Fruit fly (Drosophila melanogaster) whole organism, adult: ENCODE results near the gene Dus4.

Source experiments
- CG11617 ChIP-seq: fragments of 200-800 bp; sonication (Bioruptor generic); optimal IDR thresholded peaks from 2 replicates; lab custom pipeline; 2017; ENCODE audit warnings: mild to moderate bottlenecking, missing biosample characterization, missing genetic modification reagents, missing genetic modification characterization
- CG12768 ChIP-seq: fragments of 200-800 bp; sonication (Bioruptor generic); optimal IDR thresholded peaks from 2 replicates; lab custom pipeline; 2017; ENCODE audit warnings: missing biosample characterization, missing genetic modification characterization, mild to moderate bottlenecking, moderate library complexity, missing genetic modification reagents
- CG14711 ChIP-seq: fragments of 200-800 bp; sonication (Bioruptor generic); optimal IDR thresholded peaks from 2 replicates; lab custom pipeline; 2018; ENCODE audit warnings: missing biosample characterization, mild to moderate bottlenecking, missing genetic modification characterization, moderate library complexity
- CG1620 ChIP-seq: fragments of 200-800 bp; sonication (Bioruptor generic); optimal IDR thresholded peaks from 2 replicates; lab custom pipeline; 2016; ENCODE audit warnings: missing biosample characterization, missing genetic modification characterization
- CG33017 ChIP-seq: fragments of 200-800 bp; sonication (Bioruptor generic); optimal IDR thresholded peaks from 2 replicates; lab custom pipeline; 2018; ENCODE audit warnings: missing biosample characterization, mild to moderate bottlenecking, missing genetic modification characterization, moderate library complexity
- CG5204 ChIP-seq: fragments of 200-800 bp; sonication (Bioruptor generic); optimal IDR thresholded peaks from 2 replicates; lab custom pipeline; 2016; ENCODE audit warnings: missing biosample characterization, missing genetic modification characterization
- CG7045 ChIP-seq: fragments of 200-800 bp; sonication (Bioruptor generic); optimal IDR thresholded peaks from 2 replicates; lab custom pipeline; 2017; ENCODE audit warnings: missing biosample characterization, mild to moderate bottlenecking, missing genetic modification characterization
- CG7101 ChIP-seq: fragments of 200-800 bp; sonication (Bioruptor generic); optimal IDR thresholded peaks from 2 replicates; lab custom pipeline; 2018; ENCODE audit warnings: missing biosample characterization, mild to moderate bottlenecking, missing genetic modification characterization, moderate library complexity
- Clk ChIP-seq: fragments of 200-800 bp; sonication (Bioruptor generic); optimal IDR thresholded peaks from 2 replicates; lab custom pipeline; 2017; ENCODE audit warnings: missing biosample characterization, missing genetic modification characterization
- Crg-1 ChIP-seq: fragments of 200-800 bp; sonication (Bioruptor generic); optimal IDR thresholded peaks from 2 replicates; lab custom pipeline; 2016; ENCODE audit warnings: missing biosample characterization, missing genetic modification characterization
- Hr96 ChIP-seq: fragments of 200-800 bp; sonication (Bioruptor generic); optimal IDR thresholded peaks from 2 replicates; lab custom pipeline; 2016; ENCODE audit warnings: missing biosample characterization, missing genetic modification characterization
- Mnt ChIP-seq: fragments of 200-800 bp; sonication (Bioruptor generic); optimal IDR thresholded peaks from 2 replicates; lab custom pipeline; 2016; ENCODE audit warnings: missing biosample characterization, mild to moderate bottlenecking, missing genetic modification characterization
- bab1 ChIP-seq: fragments of 200-800 bp; sonication (Bioruptor generic); optimal IDR thresholded peaks from 3 replicates; lab custom pipeline; 2019; ENCODE audit warnings: missing biosample characterization, mild to moderate bottlenecking, missing genetic modification characterization, moderate library complexity
- cic ChIP-seq: fragments of 200-800 bp; sonication (Bioruptor generic); optimal IDR thresholded peaks from 2 replicates; lab custom pipeline; 2017; ENCODE audit warnings: missing biosample characterization, mild to moderate bottlenecking, missing genetic modification characterization, moderate library complexity
- cnc ChIP-seq, 2 experiments: fragments of >200 bp; optimal IDR thresholded peaks; 2 replicates each; lab custom pipeline; 2017
- kay ChIP-seq: fragments of 200-800 bp; sonication (Bioruptor generic); peaks from one replicate; lab custom pipeline; 2016; ENCODE audit warnings: missing biosample characterization, missing genetic modification characterization, borderline replicate concordance
- ovo ChIP-seq: fragments of 200-800 bp; sonication (Bioruptor generic); optimal IDR thresholded peaks from 2 replicates; lab custom pipeline; 2016; ENCODE audit warnings: missing biosample characterization, missing genetic modification characterization
- pad ChIP-seq: fragments of 200-800 bp; sonication (Bioruptor generic); optimal IDR thresholded peaks from 3 replicates; lab custom pipeline; 2017; ENCODE audit warnings: missing biosample characterization, missing genetic modification characterization, mild to moderate bottlenecking, moderate library complexity, missing genetic modification reagents
- tj ChIP-seq: fragments of 200-800 bp; sonication (Bioruptor generic); optimal IDR thresholded peaks from 3 replicates; lab custom pipeline; 2017; ENCODE audit warnings: missing biosample characterization, mild to moderate bottlenecking, missing genetic modification characterization, moderate library complexity
- toe ChIP-seq: fragments of 200-800 bp; sonication (Bioruptor generic); optimal IDR thresholded peaks from 2 replicates; lab custom pipeline; 2016; ENCODE audit warnings: missing biosample characterization, missing genetic modification characterization

Gene Dus4

dm6 chr2L:19109625-19110204 is 46.6 kb downstream of the Dus4 start, which contains the start of gene amd:
TSS of gene amd (plus strand) at chr2L:19110154.
- TF ChIP-seq cic (GFP tag; lab: Kevin White, UChicago): no peak
- no peak for TF ChIP-seq cnc (optimal IDR thresholded peaks at IDR 0.05; lab: Kevin White, UChicago)
- no peak for TF ChIP-seq CG11617 (GFP tag; lab: Kevin White, UChicago)
- TF ChIP-seq tj: no peak
- no peak for TF ChIP-seq CG7045 (GFP tag; lab: Kevin White, UChicago)
- TF ChIP-seq Mnt: no peak
- TF ChIP-seq CG14711: no peak
- no peak for TF ChIP-seq Clk (GFP tag; lab: Kevin White, UChicago)
- TF ChIP-seq Crg-1: no peak
- no peak for TF ChIP-seq CG12768 (GFP tag; lab: Kevin White, UChicago)
- TF ChIP-seq kay: no peak
- TF ChIP-seq bab1 (GFP tag; lab: Kevin White, UChicago): no peak
- no peak for TF ChIP-seq pad

DNA sequence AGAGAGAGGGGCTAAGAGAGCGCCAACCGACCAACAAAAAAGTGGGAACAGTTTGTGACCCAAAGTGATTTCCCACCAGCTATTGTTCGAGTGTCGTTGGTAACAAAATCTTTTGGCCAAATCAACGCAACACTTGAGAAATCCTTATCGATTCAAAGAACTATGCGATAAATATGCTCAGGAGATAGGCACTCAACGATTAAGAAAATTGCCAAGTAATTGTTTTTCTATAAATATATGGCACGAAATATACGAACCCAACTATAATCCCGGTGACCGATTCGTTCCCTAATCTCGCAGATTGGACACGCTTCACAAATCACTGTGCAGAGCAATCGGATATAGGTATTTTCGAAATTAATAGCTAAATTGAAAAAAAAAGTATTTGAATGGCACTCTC is 48.0 kb downstream of the Dus4 start:
- TF ChIP-seq bab1 (GFP tag; lab: Kevin White, UChicago): no peak
- no peak for TF ChIP-seq ovo (GFP tag; lab: Kevin White, UChicago)
- TF ChIP-seq cic (GFP tag; lab: Kevin White, UChicago): no peak
- TF ChIP-seq CG7045 (GFP tag; lab: Kevin White, UChicago): no peak
- no peak for TF ChIP-seq CG11617 (GFP tag; lab: Kevin White, UChicago)
- no peak for TF ChIP-seq tj
- TF ChIP-seq toe (GFP tag; lab: Kevin White, UChicago): no peak
- no peak for TF ChIP-seq Hr96 (GFP tag; lab: Kevin White, UChicago)
- no peak for TF ChIP-seq CG33017 (tag; lab: Kevin White, UChicago)
- TF ChIP-seq CG14711: no peak
- TF ChIP-seq Clk (GFP tag; lab: Kevin White, UChicago): no peak
- TF ChIP-seq CG7101 (tag; lab: Kevin White, UChicago): no peak
- TF ChIP-seq kay: no peak
- TF ChIP-seq CG1620 (GFP tag; lab: Kevin White, UChicago): no peak
- no peak for TF ChIP-seq pad

dm6 chr2L:19111729-19112128 is 48.6 kb downstream of the Dus4 start:
- TF ChIP-seq Crg-1 (no peak), CG11617 (GFP tag; lab: Kevin White, UChicago) (no peak), kay (no peak), CG14711 (no peak), bab1 (GFP tag; lab: Kevin White, UChicago) (no peak), cnc (optimal IDR thresholded peaks at IDR 0.05; lab: Kevin White, UChicago) (no peak), Mnt (no peak), CG1620 (GFP tag; lab: Kevin White, UChicago) (no peak), CG33017 (tag; lab: Kevin White, UChicago) (no peak), CG12768 (GFP tag; lab: Kevin White, UChicago) (no peak), Hr96 (GFP tag; lab: Kevin White, UChicago) (no peak), pad (no peak), cic (GFP tag; lab: Kevin White, UChicago) (no peak), ovo (GFP tag; lab: Kevin White, UChicago) (no peak), tj (no peak), Clk (GFP tag; lab: Kevin White, UChicago) (no peak), CG7101 (tag; lab: Kevin White, UChicago) (no peak), CG7045 (GFP tag; lab: Kevin White, UChicago) (no peak)

DNA sequence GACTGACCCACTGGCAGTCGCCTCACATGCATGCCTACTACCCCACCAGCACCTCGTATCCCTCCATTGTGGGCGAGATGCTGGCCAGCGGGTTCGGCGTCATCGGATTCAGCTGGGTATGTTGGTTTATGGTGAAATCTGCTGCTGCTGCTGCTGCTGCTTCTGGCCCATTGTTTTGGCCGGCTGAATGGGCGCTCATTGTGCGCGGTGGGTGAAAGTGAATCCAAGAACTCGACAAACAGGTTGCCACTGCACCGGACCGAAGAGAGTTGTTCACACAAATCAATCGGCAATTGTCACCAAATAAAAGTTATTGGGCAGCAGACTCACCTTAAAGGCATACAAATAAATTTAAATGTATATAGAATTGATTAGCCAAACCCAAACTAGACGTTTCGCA is 49.1 kb downstream of the Dus4 start:
- TF ChIP-seq CG11617 (GFP tag; lab: Kevin White, UChicago): no peak
- TF ChIP-seq Crg-1: no peak
- TF ChIP-seq pad: no peak
- no peak for TF ChIP-seq CG33017 (tag; lab: Kevin White, UChicago)
- no peak for TF ChIP-seq cic (GFP tag; lab: Kevin White, UChicago)
- TF ChIP-seq CG12768 (GFP tag; lab: Kevin White, UChicago): no peak
- TF ChIP-seq CG7101 (tag; lab: Kevin White, UChicago): no peak
- no peak for TF ChIP-seq CG14711
- TF ChIP-seq kay: no peak
- TF ChIP-seq CG5204 (GFP tag; lab: Kevin White, UChicago): no peak
- TF ChIP-seq ovo (GFP tag; lab: Kevin White, UChicago): no peak
- no peak for TF ChIP-seq Mnt
